Fruit fly (Drosophila melanogaster) whole organism, embryonic: ENCODE results near the gene Indy.

Experiments
- CG10321 ChIP-seq: fragments of 200-800 bp; sonication (Bioruptor generic); IDR thresholded peaks from 2 replicates; pipeline ENCODE4 v1.3.6; 2022; ENCODE audit warnings: missing biosample characterization, missing genetic modification characterization
- CG10366 ChIP-seq: fragments of 200-800 bp; sonication (Bioruptor generic); IDR thresholded peaks from 2 replicates; pipeline ENCODE4 v1.3.6; 2022; ENCODE audit warnings: missing biosample characterization, missing genetic modification characterization
- CG13287 ChIP-seq: fragments of 200-800 bp; sonication (Bioruptor generic); IDR thresholded peaks from 2 replicates; pipeline ENCODE4 v1.3.6; 2022; ENCODE audit warnings: missing biosample characterization, missing genetic modification characterization; ENCODE audit not compliant: partially characterized antibody
- CG14710 ChIP-seq: fragments of 200-800 bp; sonication (Bioruptor generic); optimal IDR thresholded peaks from 3 replicates; lab custom pipeline; 2019; ENCODE audit warnings: missing biosample characterization, mild to moderate bottlenecking, missing genetic modification characterization, moderate library complexity
- CG14860 ChIP-seq: fragments of 200-800 bp; sonication (Bioruptor generic); IDR thresholded peaks from 3 replicates; pipeline ENCODE4 v1.3.6; 2022; ENCODE audit warnings: missing biosample characterization, missing genetic modification characterization; ENCODE audit not compliant: partially characterized antibody
- CG1602 ChIP-seq: fragments of 200-800 bp; sonication (Bioruptor generic); optimal IDR thresholded peaks from 3 replicates; lab custom pipeline; 2016; ENCODE audit warnings: missing biosample characterization, missing genetic modification characterization
- CG1832 ChIP-seq: fragments of 200-800 bp; sonication (Bioruptor generic); optimal IDR thresholded peaks from 2 replicates; lab custom pipeline; 2017; ENCODE audit warnings: missing biosample characterization, mild to moderate bottlenecking, missing genetic modification characterization, inconsistent platforms
- CG18476 ChIP-seq: fragments of 200-800 bp; sonication (Bioruptor generic); optimal IDR thresholded peaks from 2 replicates; lab custom pipeline; 2016; ENCODE audit warnings: missing biosample characterization, mild to moderate bottlenecking, missing genetic modification characterization
- CG18599 ChIP-seq: fragments of 200-800 bp; sonication (Bioruptor generic); optimal IDR thresholded peaks from 3 replicates; lab custom pipeline; 2017; ENCODE audit warnings: missing biosample characterization, missing genetic modification characterization, mild to moderate bottlenecking, moderate library complexity, missing genetic modification reagents
- CG2875 ChIP-seq: fragments of 200-800 bp; sonication (Bioruptor generic); optimal IDR thresholded peaks from 2 replicates; lab custom pipeline; 2017; ENCODE audit warnings: missing biosample characterization, mild to moderate bottlenecking, missing genetic modification characterization, missing genetic modification reagents
- CG2889 ChIP-seq: fragments of 200-800 bp; sonication (Bioruptor generic); IDR thresholded peaks from 3 replicates; pipeline ENCODE4 v1.3.6; 2022; ENCODE audit warnings: missing biosample characterization, missing genetic modification characterization
- CG3281 ChIP-seq: fragments of 200-800 bp; sonication (Bioruptor generic); optimal IDR thresholded peaks from 3 replicates; lab custom pipeline; 2017; ENCODE audit warnings: missing biosample characterization, mild to moderate bottlenecking, missing genetic modification characterization
- CG34422 ChIP-seq: fragments of 200-800 bp; sonication (Bioruptor generic); IDR thresholded peaks from 3 replicates; pipeline ENCODE4 v1.3.6; 2022; ENCODE audit warnings: missing biosample characterization, missing genetic modification characterization
- CG7745 ChIP-seq: fragments of 200-800 bp; sonication (Bioruptor generic); optimal IDR thresholded peaks from 2 replicates; lab custom pipeline; 2018; ENCODE audit warnings: missing biosample characterization, mild to moderate bottlenecking, missing genetic modification characterization, moderate library complexity
- CG7786 ChIP-seq: fragments of 200-800 bp; sonication (Bioruptor generic); optimal IDR thresholded peaks from 2 replicates; lab custom pipeline; 2016; ENCODE audit warnings: missing biosample characterization, missing genetic modification characterization
- CG7928 ChIP-seq: fragments of 200-800 bp; sonication (Bioruptor generic); optimal IDR thresholded peaks from 2 replicates; lab custom pipeline; 2017; ENCODE audit warnings: missing biosample characterization, mild to moderate bottlenecking, missing genetic modification characterization
- CG8359 ChIP-seq: fragments of 200-800 bp; sonication (Bioruptor generic); optimal IDR thresholded peaks from 2 replicates; lab custom pipeline; 2017; ENCODE audit warnings: missing biosample characterization, mild to moderate bottlenecking, missing genetic modification characterization, borderline replicate concordance
- CG9727 ChIP-seq: fragments of 200-800 bp; sonication (Bioruptor generic); optimal IDR thresholded peaks from 3 replicates; lab custom pipeline; 2017; ENCODE audit warnings: missing biosample characterization, mild to moderate bottlenecking, missing genetic modification characterization
- Dek ChIP-seq: fragments of 200-800 bp; sonication (Bioruptor generic); optimal IDR thresholded peaks from 3 replicates; lab custom pipeline; 2019; ENCODE audit warnings: missing biosample characterization, mild to moderate bottlenecking, missing genetic modification characterization, moderate library complexity
- Elba2 ChIP-seq: fragments of 200-800 bp; sonication (Bioruptor generic); optimal IDR thresholded peaks from 3 replicates; lab custom pipeline; 2016; ENCODE audit warnings: missing biosample characterization, missing genetic modification characterization
- Hand ChIP-seq: fragments of 200-800 bp; sonication (Bioruptor generic); optimal IDR thresholded peaks from 2 replicates; lab custom pipeline; 2017; ENCODE audit warnings: mild to moderate bottlenecking, missing biosample characterization, missing genetic modification reagents, missing genetic modification characterization
- Med ChIP-seq: fragments of 200-800 bp; sonication (Bioruptor generic); peaks from one replicate; lab custom pipeline; 2016; ENCODE audit warnings: missing biosample characterization, missing genetic modification characterization, mild to moderate bottlenecking, inconsistent platforms, moderate library complexity
- Nf-YC ChIP-seq: fragments of 200-800 bp; optimal IDR thresholded peaks from 3 replicates; lab custom pipeline; 2019; ENCODE audit warnings: missing biosample characterization, mild to moderate bottlenecking, missing genetic modification characterization, moderate library complexity
- Xbp1 ChIP-seq: fragments of 200-800 bp; sonication (Bioruptor generic); optimal IDR thresholded peaks from 3 replicates; lab custom pipeline; 2016; ENCODE audit warnings: missing biosample characterization, mild to moderate bottlenecking, missing genetic modification characterization
- bowl ChIP-seq: fragments of 200-800 bp; sonication (Bioruptor generic); IDR thresholded peaks from 2 replicates; pipeline ENCODE4 v1.3.6; 2022; ENCODE audit warnings: missing biosample characterization, missing genetic modification characterization
- cato ChIP-seq: fragments of 200-800 bp; sonication (Bioruptor generic); optimal IDR thresholded peaks from 2 replicates; lab custom pipeline; 2016; ENCODE audit warnings: missing biosample characterization, missing genetic modification characterization, borderline replicate concordance
- caup ChIP-seq: fragments of 200-800 bp; sonication (Bioruptor generic); optimal IDR thresholded peaks from 3 replicates; lab custom pipeline; 2017; ENCODE audit warnings: missing biosample characterization, mild to moderate bottlenecking, missing genetic modification characterization, moderate library complexity; ENCODE audit not compliant: severe bottlenecking
- ci ChIP-seq: fragments of 200-800 bp; sonication (Bioruptor generic); IDR thresholded peaks from 3 replicates; pipeline ENCODE4 v1.3.6; 2022; ENCODE audit warnings: missing biosample characterization, missing genetic modification characterization
- fd3F ChIP-seq: fragments of 200-800 bp; sonication (Bioruptor generic); optimal IDR thresholded peaks from 2 replicates; lab custom pipeline; 2018; ENCODE audit warnings: missing biosample characterization, mild to moderate bottlenecking, missing genetic modification characterization, moderate library complexity
- gro ChIP-seq: fragments of 200-800 bp; sonication (Bioruptor generic); optimal IDR thresholded peaks from 2 replicates; lab custom pipeline; 2016; ENCODE audit warnings: missing biosample characterization, missing genetic modification characterization
- gsb-n ChIP-seq: fragments of 200-800 bp; sonication (Bioruptor generic); optimal IDR thresholded peaks from 3 replicates; lab custom pipeline; 2018; ENCODE audit warnings: missing biosample characterization, mild to moderate bottlenecking, missing genetic modification characterization
- her ChIP-seq: fragments of 200-800 bp; sonication (Bioruptor generic); optimal IDR thresholded peaks from 2 replicates; lab custom pipeline; 2016; ENCODE audit warnings: missing biosample characterization, missing genetic modification characterization
- klu ChIP-seq: fragments of 200-800 bp; sonication (Bioruptor generic); IDR thresholded peaks from 2 replicates; pipeline ENCODE4 v1.3.6; 2022; ENCODE audit warnings: missing biosample characterization, missing genetic modification characterization
- knrl ChIP-seq: fragments of 200-800 bp; sonication (Bioruptor generic); IDR thresholded peaks from 3 replicates; pipeline ENCODE4 v1.3.6; 2022; ENCODE audit warnings: missing biosample characterization, missing genetic modification characterization; ENCODE audit not compliant: partially characterized antibody
- luna ChIP-seq: fragments of 200-800 bp; sonication (Bioruptor generic); optimal IDR thresholded peaks from 2 replicates; lab custom pipeline; 2016; ENCODE audit warnings: missing biosample characterization, missing genetic modification characterization
- mirr ChIP-seq: fragments of 200-800 bp; sonication (Bioruptor generic); optimal IDR thresholded peaks from 3 replicates; lab custom pipeline; 2018; ENCODE audit warnings: missing biosample characterization, mild to moderate bottlenecking, missing genetic modification characterization
- nau ChIP-seq: fragments of 200-800 bp; sonication (Bioruptor generic); optimal IDR thresholded peaks from 3 replicates; lab custom pipeline; 2017; ENCODE audit warnings: missing biosample characterization, mild to moderate bottlenecking, missing genetic modification characterization, missing genetic modification reagents
- nmo ChIP-seq: fragments of 200-800 bp; sonication (Bioruptor generic); optimal IDR thresholded peaks from 2 replicates; lab custom pipeline; 2018; ENCODE audit warnings: missing biosample characterization, mild to moderate bottlenecking, missing genetic modification characterization, moderate library complexity
- pan ChIP-seq, 4 experiments: fragments of >200 bp in 3 of 4; fragments of 200-800 bp in 1 of 4; sonication (Bioruptor generic) in 1 of 4; optimal IDR thresholded peaks in 3 of 4; IDR thresholded peaks in 1 of 4; 2 replicates each; pipeline versions ENCODE4 v1.3.6 to Lab custom; 2017 to 2022; ENCODE audit warnings: missing biosample characterization in 2 of 4, missing genetic modification characterization in 2 of 4, mixed read lengths in 1 of 4
- pros ChIP-seq: fragments of 200-800 bp; sonication (Bioruptor generic); optimal IDR thresholded peaks from 3 replicates; lab custom pipeline; 2019; ENCODE audit warnings: missing biosample characterization, mild to moderate bottlenecking, missing genetic modification characterization, moderate library complexity
- pzg ChIP-seq: fragments of 200-800 bp; sonication (Bioruptor generic); optimal IDR thresholded peaks from 3 replicates; lab custom pipeline; 2018; ENCODE audit warnings: missing biosample characterization, mild to moderate bottlenecking, missing genetic modification characterization, moderate library complexity
- salm ChIP-seq: fragments of 200-800 bp; sonication (Bioruptor generic); optimal IDR thresholded peaks from 2 replicates; lab custom pipeline; 2018; ENCODE audit warnings: missing biosample characterization, mild to moderate bottlenecking, missing genetic modification characterization
- slbo ChIP-seq: fragments of 200-800 bp; sonication (Bioruptor generic); IDR thresholded peaks from 2 replicates; pipeline ENCODE4 v1.3.6; 2022; ENCODE audit warnings: missing biosample characterization, missing genetic modification characterization
- tin ChIP-seq: fragments of 200-800 bp; sonication (Bioruptor generic); optimal IDR thresholded peaks from 3 replicates; lab custom pipeline; 2016; ENCODE audit warnings: missing biosample characterization, missing genetic modification characterization
- tio ChIP-seq: fragments of 200-800 bp; sonication (Bioruptor generic); optimal IDR thresholded peaks from 2 replicates; lab custom pipeline; 2017; ENCODE audit warnings: missing biosample characterization, missing genetic modification characterization, inconsistent platforms
- trem ChIP-seq: fragments of 200-800 bp; optimal IDR thresholded peaks from 3 replicates; lab custom pipeline; 2019; ENCODE audit warnings: missing biosample characterization, mild to moderate bottlenecking, missing genetic modification characterization, moderate library complexity
- zen ChIP-seq: fragments of 200-800 bp; sonication (Bioruptor generic); optimal IDR thresholded peaks from 3 replicates; lab custom pipeline; 2018; ENCODE audit warnings: missing biosample characterization, mild to moderate bottlenecking, missing genetic modification characterization, moderate library complexity

Indy gene

DNA sequence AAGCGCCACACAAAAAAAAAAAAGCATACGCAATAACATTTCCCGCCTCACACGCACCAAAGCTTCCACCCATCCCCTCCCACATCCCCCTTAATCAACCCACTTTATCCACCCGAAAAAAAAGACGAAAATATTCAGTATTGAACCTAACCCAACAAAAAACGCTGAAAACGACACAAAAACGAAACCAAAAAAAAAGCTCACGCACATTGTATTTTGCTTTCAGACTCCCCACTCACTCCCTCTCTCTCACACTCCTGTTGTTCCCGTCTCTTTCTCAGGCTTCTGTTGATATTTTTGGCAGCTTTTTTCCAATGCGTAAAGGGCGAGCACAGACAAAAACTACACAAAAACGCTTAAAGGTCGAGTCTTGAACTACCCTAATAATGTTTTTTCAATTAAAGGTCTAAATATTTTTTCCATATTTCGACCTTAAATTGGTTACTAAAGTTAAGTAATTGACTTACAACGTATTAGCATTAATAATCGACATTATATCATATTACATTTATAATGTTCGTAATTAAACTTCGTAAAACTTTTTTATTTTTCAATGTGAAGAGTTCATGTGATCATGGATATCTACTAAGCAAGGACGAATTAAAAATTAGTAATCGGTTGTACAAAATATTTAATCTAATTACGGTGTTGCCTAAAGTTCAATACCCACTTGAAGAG is 59.5 kb downstream of the Indy start (continued):
- peak; percentile 11 for TF ChIP-seq zen (tag; lab: Kevin White, UChicago)
- peak; percentile 49 for TF ChIP-seq CG9727 (GFP tag; lab: Kevin White, UChicago)
- no peak for TF ChIP-seq pros (GFP tag; lab: Kevin White, UChicago)
- peak; percentile 5 for TF ChIP-seq CG2875 (GFP tag; lab: Kevin White, UChicago)
- no peak for TF ChIP-seq CG7745 (tag; lab: Kevin White, UChicago)
- TF ChIP-seq ci (GFP tag; lab: Robert Waterston, UW): no peak
- peak; percentile 65 for TF ChIP-seq mirr (GFP tag; lab: Kevin White, UChicago)
- TF ChIP-seq tin (GFP tag; lab: Kevin White, UChicago): no peak
- no peak for TF ChIP-seq bowl (GFP tag; lab: Robert Waterston, UW)
- no peak for TF ChIP-seq CG7928 (GFP tag; lab: Kevin White, UChicago)
- TF ChIP-seq Med (GFP tag; lab: Kevin White, UChicago): peak; percentile 74
- no peak for TF ChIP-seq CG2889 (GFP tag; lab: Robert Waterston, UW)
- no peak for TF ChIP-seq luna (GFP tag; lab: Kevin White, UChicago)
- TF ChIP-seq nmo (GFP tag; lab: Kevin White, UChicago): peak; percentile 68
- no peak for TF ChIP-seq pan (optimal IDR thresholded peaks at IDR 0.05; lab: Kevin White, UChicago)
- peak in 1 of 2 experiments; percentile 71 for TF ChIP-seq pan (GFP tag; optimal IDR thresholded peaks at IDR 0.05 in 1 of 2, IDR thresholded peaks at IDR 0.05 in 1 of 2)
- TF ChIP-seq trem (tag; lab: Kevin White, UChicago): no peak
- TF ChIP-seq CG3281 (GFP tag; lab: Kevin White, UChicago): peak; percentile 72
- TF ChIP-seq her: peak; percentile 12
- TF ChIP-seq Dek (tag; lab: Kevin White, UChicago): peak; percentile 64
- TF ChIP-seq CG1832: peak; percentile 67
- TF ChIP-seq knrl (GFP tag; lab: Robert Waterston, UW): no peak
- peak; percentile 67 for TF ChIP-seq CG18599 (GFP tag; lab: Kevin White, UChicago)
- TF ChIP-seq salm (tag; lab: Kevin White, UChicago): peak; percentile 19
- TF ChIP-seq cato (GFP tag; lab: Kevin White, UChicago): peak; percentile 57
- no peak for TF ChIP-seq pzg (GFP tag; lab: Kevin White, UChicago)
- peak; percentile 34; the same call in 1 of the 2 replicates for TF ChIP-seq slbo (GFP tag; lab: Robert Waterston, UW)
- peak; percentile 66 for TF ChIP-seq CG18476
- no peak for TF ChIP-seq Elba2 (GFP tag; lab: Kevin White, UChicago)
- peak; percentile 20 for TF ChIP-seq gro (GFP tag; lab: Kevin White, UChicago)
- no peak; the same call in 1 of the 2 replicates for TF ChIP-seq CG10366 (GFP tag; lab: Robert Waterston, UW)
- peak; percentile 9 for TF ChIP-seq CG7786
- peak; percentile 37 for TF ChIP-seq CG1602 (GFP tag; lab: Kevin White, UChicago)
- TF ChIP-seq Hand (GFP tag; lab: Kevin White, UChicago): no peak
- TF ChIP-seq CG10321 (GFP tag; lab: Robert Waterston, UW): no peak
- peak; percentile 36 for TF ChIP-seq Nf-YC
- peak; percentile 63 for TF ChIP-seq fd3F
- no peak for TF ChIP-seq gsb-n
- peak; percentile 67 for TF ChIP-seq tio (GFP tag; lab: Kevin White, UChicago)
- TF ChIP-seq klu: 0 out of 2 replicates have a peak, but pooled peaks have one; percentile 19
- TF ChIP-seq CG14860 (GFP tag; lab: Robert Waterston, UW): no peak
- peak; percentile 32 for TF ChIP-seq caup
- peak; percentile 69 for TF ChIP-seq Xbp1 (GFP tag; lab: Kevin White, UChicago)
- TF ChIP-seq CG34422 (GFP tag; lab: Robert Waterston, UW): peak; percentile 44; the same call in 1 of the 3 replicates
- no peak for TF ChIP-seq CG8359 (GFP tag; lab: Kevin White, UChicago)
- TF ChIP-seq CG14710 (tag; lab: Kevin White, UChicago): no peak
- TF ChIP-seq nau: peak; percentile 28
- no peak for TF ChIP-seq CG13287
